Worm (Caenorhabditis elegans): Measurements from ENCODE around the gene K10H10.12.

ce11 chrII:14500122-14500521, 6.0 kb downstream of the K10H10.12 start, which contains the start of gene K10H10.4:
- TF ChIP-seq ets-7 (tag; optimal IDR thresholded peaks at IDR 0.05): no peak
- TF ChIP-seq tbx-11 (GFP tag; IDR thresholded peaks at IDR 0.05): no peak
- no peak for TF ChIP-seq aly-1 (tag; optimal IDR thresholded peaks at IDR 0.05)

Measured in whole organism, early embryonic.